Fruit fly (Drosophila melanogaster) whole organism, embryonic: Measurements from ENCODE around the gene PolA1.

Source experiments
- Blimp-1 ChIP-seq: fragments of 200-800 bp; sonication (Bioruptor generic); optimal IDR thresholded peaks from 3 replicates; lab custom pipeline; 2018; ENCODE audit warnings: missing biosample characterization, missing genetic modification characterization, mild to moderate bottlenecking, moderate library complexity, missing genetic modification reagents
- CG10267 ChIP-seq: fragments of 200-800 bp; sonication (Bioruptor generic); optimal IDR thresholded peaks from 2 replicates; lab custom pipeline; 2018; ENCODE audit warnings: missing biosample characterization, mild to moderate bottlenecking, missing genetic modification characterization, moderate library complexity
- CG10565 ChIP-seq: fragments of 200-800 bp; sonication (Bioruptor generic); optimal IDR thresholded peaks from 3 replicates; lab custom pipeline; 2016; ENCODE audit warnings: missing biosample characterization, mild to moderate bottlenecking, missing genetic modification characterization
- CG12104 ChIP-seq: fragments of 200-800 bp; sonication (Bioruptor generic); optimal IDR thresholded peaks from 3 replicates; lab custom pipeline; 2016; ENCODE audit warnings: missing biosample characterization, missing genetic modification characterization
- CG1233 ChIP-seq: fragments of 200-800 bp; sonication (Bioruptor generic); optimal IDR thresholded peaks from 4 replicates; lab custom pipeline; 2018; ENCODE audit warnings: missing biosample characterization, mild to moderate bottlenecking, missing genetic modification characterization
- CG13287 ChIP-seq: fragments of 200-800 bp; sonication (Bioruptor generic); IDR thresholded peaks from 2 replicates; pipeline ENCODE4 v1.3.6; 2022; ENCODE audit warnings: missing biosample characterization, missing genetic modification characterization; ENCODE audit not compliant: partially characterized antibody
- CG13624 ChIP-seq: fragments of 200-800 bp; sonication (Bioruptor generic); optimal IDR thresholded peaks from 2 replicates; lab custom pipeline; 2016; ENCODE audit warnings: missing biosample characterization, missing genetic modification characterization
- CG14965 ChIP-seq: fragments of 200-800 bp; sonication (Bioruptor generic); optimal IDR thresholded peaks from 2 replicates; lab custom pipeline; 2016; ENCODE audit warnings: missing biosample characterization, missing genetic modification characterization, borderline replicate concordance
- CG15696 ChIP-seq: fragments of 200-800 bp; sonication (Bioruptor generic); optimal IDR thresholded peaks from 2 replicates; lab custom pipeline; 2019; ENCODE audit warnings: missing biosample characterization, mild to moderate bottlenecking, missing genetic modification characterization, moderate library complexity
- CG17912 ChIP-seq: fragments of 200-800 bp; sonication (Bioruptor generic); optimal IDR thresholded peaks from 2 replicates; lab custom pipeline; 2018; ENCODE audit warnings: missing biosample characterization, mild to moderate bottlenecking, missing genetic modification characterization
- CG2202 ChIP-seq: fragments of 200-800 bp; sonication (Bioruptor generic); optimal IDR thresholded peaks from 2 replicates; lab custom pipeline; 2018; ENCODE audit warnings: missing biosample characterization, mild to moderate bottlenecking, missing genetic modification characterization
- CG30020 ChIP-seq: fragments of 200-800 bp; optimal IDR thresholded peaks from 2 replicates; lab custom pipeline; 2019; ENCODE audit warnings: missing biosample characterization, mild to moderate bottlenecking, missing genetic modification characterization, moderate library complexity
- CG32532 ChIP-seq: fragments of 200-800 bp; sonication (Bioruptor generic); IDR thresholded peaks from 2 replicates; pipeline ENCODE4 v1.3.6; 2022; ENCODE audit warnings: missing biosample characterization, missing genetic modification characterization
- CG4328 ChIP-seq: fragments of 200-800 bp; sonication (Bioruptor generic); optimal IDR thresholded peaks from 3 replicates; lab custom pipeline; 2017; ENCODE audit warnings: missing biosample characterization, missing genetic modification reagents, missing genetic modification characterization
- CG4424 ChIP-seq: fragments of 200-800 bp; sonication (Bioruptor generic); optimal IDR thresholded peaks from 3 replicates; lab custom pipeline; 2016; ENCODE audit warnings: missing biosample characterization, missing genetic modification characterization
- CG8478 ChIP-seq: fragments of >200 bp; optimal IDR thresholded peaks from 2 replicates; lab custom pipeline; 2018
- CG9215 ChIP-seq: fragments of 200-800 bp; sonication (Bioruptor generic); IDR thresholded peaks from 2 replicates; pipeline ENCODE4 v1.3.6; 2022; ENCODE audit warnings: missing biosample characterization, missing genetic modification characterization
- CG9727 ChIP-seq: fragments of 200-800 bp; sonication (Bioruptor generic); optimal IDR thresholded peaks from 3 replicates; lab custom pipeline; 2017; ENCODE audit warnings: missing biosample characterization, mild to moderate bottlenecking, missing genetic modification characterization
- CG9932 ChIP-seq: fragments of 200-800 bp; sonication (Bioruptor generic); IDR thresholded peaks from 2 replicates; pipeline ENCODE4 v1.3.6; 2022; ENCODE audit warnings: missing biosample characterization, missing genetic modification characterization
- D19B ChIP-seq: fragments of 200-800 bp; sonication (Bioruptor generic); optimal IDR thresholded peaks from 2 replicates; lab custom pipeline; 2017; ENCODE audit warnings: missing biosample characterization, mild to moderate bottlenecking, missing genetic modification characterization
- Dbx ChIP-seq: fragments of 200-800 bp; sonication (Bioruptor generic); IDR thresholded peaks from 3 replicates; pipeline ENCODE4 v1.3.6; 2022; ENCODE audit warnings: missing biosample characterization, missing genetic modification characterization
- Dip2 ChIP-seq: fragments of 200-800 bp; sonication (Bioruptor generic); IDR thresholded peaks from 2 replicates; pipeline ENCODE4 v1.3.6; 2022; ENCODE audit warnings: missing biosample characterization, missing genetic modification characterization
- E2f1 ChIP-seq: fragments of 200-800 bp; sonication (Bioruptor generic); IDR thresholded peaks from 2 replicates; pipeline ENCODE4 v1.3.6; 2022; ENCODE audit warnings: missing biosample characterization, missing genetic modification characterization
- Elba2 ChIP-seq: fragments of 200-800 bp; sonication (Bioruptor generic); optimal IDR thresholded peaks from 3 replicates; lab custom pipeline; 2016; ENCODE audit warnings: missing biosample characterization, missing genetic modification characterization
- Ets97D ChIP-seq: fragments of 200-800 bp; sonication (Bioruptor generic); optimal IDR thresholded peaks from 3 replicates; lab custom pipeline; 2016; ENCODE audit warnings: missing biosample characterization, missing genetic modification characterization
- Gug ChIP-seq: fragments of 200-800 bp; sonication (Bioruptor generic); IDR thresholded peaks from 4 replicates; pipeline ENCODE4 v1.3.6; 2022; ENCODE audit warnings: missing biosample characterization, missing genetic modification characterization
- Hmx ChIP-seq: fragments of 200-800 bp; sonication (Bioruptor generic); optimal IDR thresholded peaks from 2 replicates; lab custom pipeline; 2016; ENCODE audit warnings: missing biosample characterization, missing genetic modification characterization
- Hsf ChIP-seq: fragments of 200-800 bp; sonication (Bioruptor generic); optimal IDR thresholded peaks from 3 replicates; lab custom pipeline; 2016; ENCODE audit warnings: missing biosample characterization, missing genetic modification characterization
- Nf-YB ChIP-seq: fragments of 200-800 bp; sonication (Bioruptor generic); optimal IDR thresholded peaks from 3 replicates; lab custom pipeline; 2019; ENCODE audit warnings: missing biosample characterization, mild to moderate bottlenecking, missing genetic modification characterization, moderate library complexity
- NfI ChIP-seq: fragments of 200-800 bp; sonication (Bioruptor generic); optimal IDR thresholded peaks from 3 replicates; lab custom pipeline; 2018; ENCODE audit warnings: missing biosample characterization, mild to moderate bottlenecking, missing genetic modification characterization, moderate library complexity
- Oli ChIP-seq: fragments of 200-800 bp; sonication (Bioruptor generic); optimal IDR thresholded peaks from 2 replicates; lab custom pipeline; 2018; ENCODE audit warnings: missing biosample characterization, mild to moderate bottlenecking, missing genetic modification characterization, moderate library complexity
- Pdp1 ChIP-seq, 2 experiments: fragments of 200-800 bp; sonication (Bioruptor generic); optimal IDR thresholded peaks; 3 replicates each; lab custom pipeline; 2016; ENCODE audit warnings: missing biosample characterization in 2 of 2, missing genetic modification characterization in 2 of 2, mild to moderate bottlenecking in 1 of 2, moderate library complexity in 1 of 2
- Rx ChIP-seq: fragments of 200-800 bp; sonication (Bioruptor generic); IDR thresholded peaks from 2 replicates; pipeline ENCODE4 v1.3.6; 2022; ENCODE audit warnings: missing biosample characterization, missing genetic modification characterization
- Scr ChIP-seq: fragments of 200-800 bp; sonication (Bioruptor generic); IDR thresholded peaks from 2 replicates; pipeline ENCODE4 v1.3.6; 2022; ENCODE audit warnings: missing biosample characterization, missing genetic modification characterization; ENCODE audit not compliant: partially characterized antibody
- Sox100B ChIP-seq: fragments of 200-800 bp; sonication (Bioruptor generic); optimal IDR thresholded peaks from 3 replicates; lab custom pipeline; 2018; ENCODE audit warnings: missing biosample characterization, mild to moderate bottlenecking, missing genetic modification characterization
- Stat92E ChIP-seq, 3 experiments: fragments of >200 bp in 2 of 3; fragments of 200-800 bp in 1 of 3; sonication (Bioruptor generic) in 1 of 3; optimal IDR thresholded peaks; 2 replicates each; lab custom pipeline; 2017 to 2019; ENCODE audit warnings: missing biosample characterization in 3 of 3, missing genetic modification characterization in 3 of 3, mild to moderate bottlenecking in 1 of 3, moderate library complexity in 1 of 3
- ap ChIP-seq: fragments of 200-800 bp; sonication (Bioruptor generic); IDR thresholded peaks from 2 replicates; pipeline ENCODE4 v1.3.6; 2022; ENCODE audit warnings: missing biosample characterization, missing genetic modification characterization
- ase ChIP-seq: fragments of 200-800 bp; sonication (Bioruptor generic); IDR thresholded peaks from 3 replicates; pipeline ENCODE4 v1.3.6; 2022; ENCODE audit warnings: missing biosample characterization, missing genetic modification characterization
- bowl ChIP-seq: fragments of 200-800 bp; sonication (Bioruptor generic); IDR thresholded peaks from 2 replicates; pipeline ENCODE4 v1.3.6; 2022; ENCODE audit warnings: missing biosample characterization, missing genetic modification characterization
- gce ChIP-seq: fragments of 200-800 bp; sonication (Bioruptor generic); IDR thresholded peaks from 3 replicates; pipeline ENCODE4 v1.3.6; 2022; ENCODE audit warnings: missing biosample characterization, missing genetic modification characterization
- gfzf ChIP-seq: fragments of 200-800 bp; sonication (Bioruptor generic); optimal IDR thresholded peaks from 2 replicates; lab custom pipeline; 2016; ENCODE audit warnings: missing biosample characterization, mild to moderate bottlenecking, missing genetic modification characterization, moderate library complexity
- h ChIP-seq: fragments of >200 bp; optimal IDR thresholded peaks from 2 replicates; lab custom pipeline; 2017
- jumu ChIP-seq: fragments of 200-800 bp; sonication (Bioruptor generic); optimal IDR thresholded peaks from 3 replicates; lab custom pipeline; 2016; ENCODE audit warnings: missing biosample characterization, missing genetic modification characterization
- kay ChIP-seq: fragments of 200-800 bp; sonication (Bioruptor generic); optimal IDR thresholded peaks from 2 replicates; lab custom pipeline; 2016; ENCODE audit warnings: missing biosample characterization, missing genetic modification characterization
- luna ChIP-seq: fragments of 200-800 bp; sonication (Bioruptor generic); optimal IDR thresholded peaks from 2 replicates; lab custom pipeline; 2016; ENCODE audit warnings: missing biosample characterization, missing genetic modification characterization
- otp ChIP-seq: fragments of 200-800 bp; sonication (Bioruptor generic); IDR thresholded peaks from 3 replicates; pipeline ENCODE4, ENCODE4 v1.3.6; 2022; ENCODE audit warnings: missing biosample characterization, missing genetic modification characterization
- peb ChIP-seq: fragments of 200-800 bp; sonication (Bioruptor generic); IDR thresholded peaks from 2 replicates; pipeline ENCODE4 v1.3.6; 2022; ENCODE audit warnings: missing biosample characterization, missing genetic modification characterization
- pzg ChIP-seq: fragments of 200-800 bp; sonication (Bioruptor generic); optimal IDR thresholded peaks from 3 replicates; lab custom pipeline; 2018; ENCODE audit warnings: missing biosample characterization, mild to moderate bottlenecking, missing genetic modification characterization, moderate library complexity
- slbo ChIP-seq: fragments of 200-800 bp; sonication (Bioruptor generic); IDR thresholded peaks from 2 replicates; pipeline ENCODE4 v1.3.6; 2022; ENCODE audit warnings: missing biosample characterization, missing genetic modification characterization
- stwl ChIP-seq: fragments of 200-800 bp; sonication (Bioruptor generic); optimal IDR thresholded peaks from 3 replicates; lab custom pipeline; 2018; ENCODE audit warnings: missing biosample characterization, mild to moderate bottlenecking, missing genetic modification characterization, moderate library complexity
- tin ChIP-seq: fragments of 200-800 bp; sonication (Bioruptor generic); optimal IDR thresholded peaks from 3 replicates; lab custom pipeline; 2016; ENCODE audit warnings: missing biosample characterization, missing genetic modification characterization
- tll ChIP-seq, 2 experiments: fragments of 200-800 bp in 1 of 2; fragments of >200 bp in 1 of 2; sonication (Bioruptor generic) in 1 of 2; optimal IDR thresholded peaks; 2 replicates each; lab custom pipeline; 2017 to 2019; ENCODE audit warnings: missing biosample characterization in 2 of 2, missing genetic modification characterization in 2 of 2, mild to moderate bottlenecking in 1 of 2, moderate library complexity in 1 of 2

PolA1 gene

DNA sequence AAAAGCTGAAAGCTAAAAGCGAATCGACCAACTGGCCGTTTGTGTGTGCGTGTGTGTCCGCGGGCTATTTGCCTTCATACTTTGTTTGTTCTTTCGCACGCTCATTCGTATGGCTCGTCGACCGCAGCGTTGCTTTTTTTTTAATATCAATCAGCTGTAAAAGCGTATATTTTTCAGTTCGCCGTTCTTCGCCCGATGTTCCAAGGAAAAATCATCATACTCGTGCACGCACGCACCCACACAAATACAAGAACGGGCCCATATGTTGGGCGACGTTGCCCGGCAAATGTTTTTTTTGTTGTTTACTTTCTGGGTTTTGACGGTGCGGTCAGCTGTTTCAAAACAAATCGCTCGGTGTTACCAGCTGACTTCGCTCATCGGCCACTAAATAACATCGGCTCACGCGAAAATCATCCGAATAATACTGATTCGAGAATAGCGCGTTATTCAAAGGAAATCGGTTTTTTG, 10.9 kb downstream of the PolA1 start, which contains the start of gene E2f1 (continued):
- no peak for TF ChIP-seq CG10565
- no peak for TF ChIP-seq Dip2
- no peak for TF ChIP-seq Rx (GFP tag; lab: Robert Waterston, UW)
- TF ChIP-seq gce (GFP tag; lab: Robert Waterston, UW) = no peak
- TF ChIP-seq CG15696 (tag; lab: Kevin White, UChicago) = no peak
- no peak for TF ChIP-seq luna (GFP tag; lab: Kevin White, UChicago)
- peak; percentile 45 for TF ChIP-seq CG17912 (GFP tag; lab: Kevin White, UChicago)
- peak; percentile 96 for TF ChIP-seq gfzf (GFP tag; lab: Kevin White, UChicago)
- TF ChIP-seq Hmx (GFP tag; lab: Kevin White, UChicago) = no peak
- TF ChIP-seq Gug (GFP tag; lab: Robert Waterston, UW) = no peak
- no peak for TF ChIP-seq D19B
- TF ChIP-seq CG10267 (tag; lab: Kevin White, UChicago) = peak; percentile 54
- peak; percentile 25 for TF ChIP-seq CG1233
- no peak for TF ChIP-seq peb (GFP tag; lab: Robert Waterston, UW)
- TF ChIP-seq CG9932 = no peak
- TF ChIP-seq CG13624 = no peak
- no peak for TF ChIP-seq CG12104 (GFP tag; lab: Kevin White, UChicago)
- TF ChIP-seq ap (GFP tag; lab: Robert Waterston, UW) = no peak
- no peak for TF ChIP-seq CG9215 (GFP tag; lab: Robert Waterston, UW)
- no peak for TF ChIP-seq otp (GFP tag; lab: Robert Waterston, UW)
- peak; percentile 76 for TF ChIP-seq Ets97D
- TF ChIP-seq pzg (GFP tag; lab: Kevin White, UChicago) = peak; percentile 94
- peak in 1 of 3 experiments; percentile 35 for TF ChIP-seq Stat92E (GFP tag; optimal IDR thresholded peaks at IDR 0.05; lab: Kevin White, UChicago)
- peak; percentile 5 for TF ChIP-seq CG4328 (GFP tag; lab: Kevin White, UChicago)
- no peak for TF ChIP-seq Dbx (GFP tag; lab: Robert Waterston, UW)
- no peak for TF ChIP-seq CG4424
- TF ChIP-seq CG32532 = no peak
- no peak for TF ChIP-seq Blimp-1 (GFP tag; lab: Kevin White, UChicago)
- no peak for TF ChIP-seq Sox100B
- peak in 1 of 2 experiments; percentile 67 for TF ChIP-seq tll (GFP tag; optimal IDR thresholded peaks at IDR 0.05; lab: Kevin White, UChicago)
- TF ChIP-seq CG2202 (tag; lab: Kevin White, UChicago) = no peak
- no peak for TF ChIP-seq Pdp1 (GFP tag; optimal IDR thresholded peaks at IDR 0.05; lab: Kevin White, UChicago)
- no peak for TF ChIP-seq jumu (GFP tag; lab: Kevin White, UChicago)
- TF ChIP-seq CG30020 (tag; lab: Kevin White, UChicago) = no peak
- no peak for TF ChIP-seq ase
- TF ChIP-seq slbo (GFP tag; lab: Robert Waterston, UW) = no peak
- TF ChIP-seq Hsf (GFP tag; lab: Kevin White, UChicago) = no peak
- TF ChIP-seq Scr = peak; percentile 74
- TF ChIP-seq CG13287 (GFP tag; lab: Robert Waterston, UW) = peak; percentile 83
- TF ChIP-seq NfI (GFP tag; lab: Kevin White, UChicago) = no peak
- TF ChIP-seq tin (GFP tag; lab: Kevin White, UChicago) = no peak
- TF ChIP-seq Nf-YB (GFP tag; lab: Kevin White, UChicago) = no peak
- no peak for TF ChIP-seq CG8478 (lab: Kevin White, UChicago)
- no peak for TF ChIP-seq CG14965 (GFP tag; lab: Kevin White, UChicago)
- no peak for TF ChIP-seq bowl
- no peak for TF ChIP-seq CG9727 (GFP tag; lab: Kevin White, UChicago)
- no peak for TF ChIP-seq Oli
- TF ChIP-seq h (lab: Kevin White, UChicago) = no peak
- no peak for TF ChIP-seq kay
- TF ChIP-seq E2f1 (GFP tag; lab: Robert Waterston, UW) = peak; percentile 47; the same call in 1 of the 2 replicates
- TF ChIP-seq stwl (tag; lab: Kevin White, UChicago) = peak; percentile 77
- TF ChIP-seq Elba2 (GFP tag; lab: Kevin White, UChicago) = no peak
